Fruit fly (Drosophila melanogaster) whole organism, wandering third instar larva: ENCODE results near the gene CG14411.
A peak's percentile ranks its signal among the peaks of the same experiment; 100 is the strongest.

Experiments
- Abd-B ChIP-seq: fragments of >200 bp; optimal IDR thresholded peaks from 2 replicates; lab custom pipeline; 2017; ENCODE audit warnings: missing biosample characterization, missing genetic modification characterization
- Dfd ChIP-seq: fragments of >200 bp; optimal IDR thresholded peaks from 2 replicates; lab custom pipeline; 2017; ENCODE audit warnings: missing biosample characterization, missing genetic modification characterization
- Myc ChIP-seq: fragments of >200 bp; optimal IDR thresholded peaks from 2 replicates; lab custom pipeline; 2017
- N ChIP-seq: fragments of >200 bp; optimal IDR thresholded peaks from 2 replicates; lab custom pipeline; 2018; ENCODE audit warnings: missing biosample characterization, missing external identifiers, missing genetic modification characterization
- Vsx2 ChIP-seq: fragments of 200-300, 225-300 bp; sonication (Bioruptor generic); optimal IDR thresholded peaks from 2 replicates; lab custom pipeline; 2018; ENCODE audit warnings: missing biosample characterization, missing genetic modification characterization; ENCODE audit not compliant: partially characterized antibody
- lola ChIP-seq: fragments of >200 bp; optimal IDR thresholded peaks from 2 replicates; lab custom pipeline; 2017; ENCODE audit warnings: missing biosample characterization, missing genetic modification characterization
- psq ChIP-seq: fragments of 200-800 bp; sonication (Bioruptor generic); optimal IDR thresholded peaks from 3 replicates; lab custom pipeline; 2017; ENCODE audit warnings: missing biosample characterization, mild to moderate bottlenecking, missing genetic modification characterization, moderate library complexity

CG14411 gene

DNA sequence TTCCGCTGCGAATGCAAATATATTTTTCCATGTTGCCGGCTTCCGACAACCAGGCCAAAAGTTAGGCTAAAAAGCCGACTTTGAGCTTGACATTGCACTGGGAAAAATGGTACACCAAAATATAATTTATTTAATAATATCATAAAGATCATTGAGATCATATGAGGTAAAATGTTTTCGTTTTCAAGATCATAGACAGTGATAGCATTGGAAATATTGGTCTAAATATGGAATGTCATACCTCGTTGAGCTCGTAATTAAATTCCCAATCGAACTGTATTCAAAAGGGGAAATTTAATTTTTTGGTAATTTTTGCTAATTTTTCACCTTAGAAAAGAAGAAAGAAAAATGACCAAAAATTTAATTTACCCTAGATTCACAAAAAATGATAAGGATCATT, 51.5 kb downstream of the CG14411 start:
- TF ChIP-seq N (GFP tag; lab: Kevin White, UChicago) (no peak), psq (no peak), Abd-B (no peak), Dfd (GFP tag; lab: Kevin White, UChicago) (no peak), Vsx2 (no peak)

DNA sequence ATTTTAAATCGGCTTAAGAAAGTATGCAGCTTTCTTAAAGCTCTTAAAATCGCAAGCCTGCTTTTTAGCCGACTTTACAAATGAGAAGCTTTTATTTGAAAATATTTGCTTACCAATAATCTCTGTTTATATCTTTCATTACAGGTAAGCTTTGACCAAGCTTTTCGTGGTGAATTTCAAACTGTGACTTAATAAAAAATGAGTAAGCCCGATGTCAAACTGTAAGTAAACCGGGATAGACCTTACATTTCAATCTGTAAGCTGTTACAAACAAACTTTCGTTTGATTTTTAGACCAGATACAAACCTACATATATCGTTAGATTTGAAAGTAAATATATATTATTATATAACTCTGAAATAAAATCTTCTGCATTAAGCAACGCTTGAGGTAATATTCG, 53.1 kb downstream of the CG14411 start:
- TF ChIP-seq Myc (lab: Kevin White, UChicago) (peak; percentile 15), lola (GFP tag; lab: Kevin White, UChicago) (no peak)
